Fruit fly (Drosophila melanogaster) whole organism, embryonic: ENCODE measurements around the gene CG42393.

Experiments
- Ada2b ChIP-seq: fragments of 200-800 bp; sonication (Bioruptor generic); IDR thresholded peaks from 2 replicates; pipeline ENCODE4 v1.3.6; 2022; ENCODE audit warnings: missing biosample characterization, missing genetic modification characterization
- Awh ChIP-seq: fragments of 200-800 bp; sonication (Bioruptor generic); IDR thresholded peaks from 2 replicates; pipeline ENCODE4, ENCODE4 v1.3.6; 2022; ENCODE audit warnings: missing biosample characterization, missing genetic modification characterization
- Bdp1 ChIP-seq: fragments of 200-800 bp; sonication (Bioruptor generic); optimal IDR thresholded peaks from 3 replicates; lab custom pipeline; 2016; ENCODE audit warnings: missing biosample characterization, missing genetic modification characterization
- CG10147 ChIP-seq: fragments of 200-800 bp; sonication (Bioruptor generic); optimal IDR thresholded peaks from 2 replicates; lab custom pipeline; 2019; ENCODE audit warnings: missing biosample characterization, mild to moderate bottlenecking, missing genetic modification characterization, moderate library complexity
- CG11456 ChIP-seq: fragments of 200-800 bp; sonication (Bioruptor generic); IDR thresholded peaks from 3 replicates; pipeline ENCODE4 v1.3.6; 2022; ENCODE audit warnings: missing biosample characterization, missing genetic modification characterization
- CG11695 ChIP-seq: fragments of 200-800 bp; sonication (Bioruptor generic); IDR thresholded peaks from 3 replicates; pipeline ENCODE4 v1.3.6; 2022; ENCODE audit warnings: missing biosample characterization, missing genetic modification characterization
- CG11723 ChIP-seq: fragments of 200-800 bp; sonication (Bioruptor generic); optimal IDR thresholded peaks from 2 replicates; lab custom pipeline; 2017; ENCODE audit warnings: missing biosample characterization, mild to moderate bottlenecking, missing genetic modification characterization
- CG12219 ChIP-seq: fragments of 200-800 bp; sonication (Bioruptor generic); optimal IDR thresholded peaks from 3 replicates; lab custom pipeline; 2018; ENCODE audit warnings: missing biosample characterization, mild to moderate bottlenecking, missing genetic modification characterization
- CG14965 ChIP-seq: fragments of 200-800 bp; sonication (Bioruptor generic); optimal IDR thresholded peaks from 2 replicates; lab custom pipeline; 2016; ENCODE audit warnings: missing biosample characterization, missing genetic modification characterization, borderline replicate concordance
- CG15514 ChIP-seq: fragments of 200-800 bp; sonication (Bioruptor generic); optimal IDR thresholded peaks from 3 replicates; lab custom pipeline; 2017; ENCODE audit warnings: missing biosample characterization, missing genetic modification characterization, mild to moderate bottlenecking, moderate library complexity, missing genetic modification reagents
- CG16813 ChIP-seq: fragments of 200-800 bp; sonication (Bioruptor generic); IDR thresholded peaks from 3 replicates; pipeline ENCODE4 v1.3.6; 2022; ENCODE audit warnings: missing biosample characterization, missing genetic modification characterization; ENCODE audit not compliant: partially characterized antibody
- CG17359 ChIP-seq: fragments of 200-800 bp; sonication (Bioruptor generic); optimal IDR thresholded peaks from 3 replicates; lab custom pipeline; 2018; ENCODE audit warnings: missing biosample characterization, mild to moderate bottlenecking, missing genetic modification characterization, moderate library complexity
- CG2202 ChIP-seq: fragments of 200-800 bp; sonication (Bioruptor generic); optimal IDR thresholded peaks from 2 replicates; lab custom pipeline; 2018; ENCODE audit warnings: missing biosample characterization, mild to moderate bottlenecking, missing genetic modification characterization
- CG31388 ChIP-seq: fragments of 200-800 bp; sonication (Bioruptor generic); optimal IDR thresholded peaks from 2 replicates; lab custom pipeline; 2016; ENCODE audit warnings: missing biosample characterization, missing genetic modification characterization
- CG34422 ChIP-seq: fragments of 200-800 bp; sonication (Bioruptor generic); IDR thresholded peaks from 3 replicates; pipeline ENCODE4 v1.3.6; 2022; ENCODE audit warnings: missing biosample characterization, missing genetic modification characterization
- CG5245 ChIP-seq: fragments of 200-800 bp; sonication (Bioruptor generic); optimal IDR thresholded peaks from 3 replicates; lab custom pipeline; 2016; ENCODE audit warnings: missing biosample characterization, missing genetic modification characterization
- CG7745 ChIP-seq: fragments of 200-800 bp; sonication (Bioruptor generic); optimal IDR thresholded peaks from 2 replicates; lab custom pipeline; 2018; ENCODE audit warnings: missing biosample characterization, mild to moderate bottlenecking, missing genetic modification characterization, moderate library complexity
- CG7786 ChIP-seq: fragments of 200-800 bp; sonication (Bioruptor generic); optimal IDR thresholded peaks from 2 replicates; lab custom pipeline; 2016; ENCODE audit warnings: missing biosample characterization, missing genetic modification characterization
- CG9932 ChIP-seq: fragments of 200-800 bp; sonication (Bioruptor generic); IDR thresholded peaks from 2 replicates; pipeline ENCODE4 v1.3.6; 2022; ENCODE audit warnings: missing biosample characterization, missing genetic modification characterization
- CrebB ChIP-seq: fragments of 200-800 bp; sonication (Bioruptor generic); optimal IDR thresholded peaks from 3 replicates; lab custom pipeline; 2018; ENCODE audit warnings: missing biosample characterization, mild to moderate bottlenecking, missing genetic modification characterization
- Doc2 ChIP-seq: fragments of 200-800 bp; sonication (Bioruptor generic); IDR thresholded peaks from 2 replicates; pipeline ENCODE4 v1.3.6; 2022; ENCODE audit warnings: missing biosample characterization, missing genetic modification characterization
- Dp ChIP-seq: fragments of 200-800 bp; sonication (Bioruptor generic); optimal IDR thresholded peaks from 2 replicates; lab custom pipeline; 2018; ENCODE audit warnings: missing biosample characterization, mild to moderate bottlenecking, missing genetic modification characterization, moderate library complexity
- ERR ChIP-seq: fragments of 200-800 bp; sonication (Bioruptor generic); optimal IDR thresholded peaks from 2 replicates; lab custom pipeline; 2016; ENCODE audit warnings: missing biosample characterization, missing genetic modification characterization
- HLH3B ChIP-seq: fragments of 200-800 bp; sonication (Bioruptor generic); IDR thresholded peaks from 2 replicates; pipeline ENCODE4 v1.3.6; 2022; ENCODE audit warnings: missing biosample characterization, missing genetic modification characterization
- Hr3 ChIP-seq: fragments of 200-800 bp; sonication (Bioruptor generic); optimal IDR thresholded peaks from 3 replicates; lab custom pipeline; 2016; ENCODE audit warnings: missing biosample characterization, missing genetic modification characterization
- Jarid2 ChIP-seq: fragments of 200-800 bp; sonication (Bioruptor generic); optimal IDR thresholded peaks from 3 replicates; lab custom pipeline; 2017; ENCODE audit warnings: mild to moderate bottlenecking, missing biosample characterization, missing genetic modification reagents, missing genetic modification characterization
- Kr ChIP-seq: fragments of 200-800 bp; sonication (Bioruptor generic); optimal IDR thresholded peaks from 2 replicates; lab custom pipeline; 2017; ENCODE audit warnings: missing biosample characterization, mild to moderate bottlenecking, missing genetic modification characterization
- NC2α ChIP-seq: fragments of 200-800 bp; sonication (Bioruptor generic); optimal IDR thresholded peaks from 2 replicates; lab custom pipeline; 2016; ENCODE audit warnings: missing biosample characterization, missing genetic modification characterization
- Poxn ChIP-seq: fragments of 200-800 bp; sonication (Bioruptor generic); IDR thresholded peaks from 2 replicates; pipeline ENCODE4 v1.3.6; 2022; ENCODE audit warnings: missing biosample characterization, missing genetic modification characterization
- Spps ChIP-seq: fragments of 200-800 bp; sonication (Bioruptor generic); optimal IDR thresholded peaks from 2 replicates; lab custom pipeline; 2018; ENCODE audit warnings: missing biosample characterization, mild to moderate bottlenecking, missing genetic modification characterization
- Tbp ChIP-seq: fragments of >200 bp; optimal IDR thresholded peaks from 2 replicates; lab custom pipeline; 2018; ENCODE audit warnings: missing biosample characterization, missing genetic modification characterization
- ab ChIP-seq: fragments of 200-800 bp; sonication (Bioruptor generic); optimal IDR thresholded peaks from 2 replicates; lab custom pipeline; 2016; ENCODE audit warnings: missing biosample characterization, missing genetic modification characterization
- ara ChIP-seq: fragments of 200-800 bp; sonication (Bioruptor generic); IDR thresholded peaks from 2 replicates; pipeline ENCODE4 v1.3.6; 2022; ENCODE audit warnings: missing biosample characterization, missing genetic modification characterization
- cg ChIP-seq: fragments of 200-800 bp; sonication (Bioruptor generic); optimal IDR thresholded peaks from 3 replicates; lab custom pipeline; 2019; ENCODE audit warnings: missing biosample characterization, mild to moderate bottlenecking, missing genetic modification characterization, moderate library complexity
- dmrt11E ChIP-seq: fragments of 200-800 bp; sonication (Bioruptor generic); optimal IDR thresholded peaks from 3 replicates; lab custom pipeline; 2018; ENCODE audit warnings: missing biosample characterization, mild to moderate bottlenecking, missing genetic modification characterization, moderate library complexity
- en ChIP-seq: fragments of 200-800 bp; sonication (Bioruptor generic); optimal IDR thresholded peaks from 2 replicates; lab custom pipeline; 2016; ENCODE audit warnings: missing biosample characterization, missing genetic modification characterization
- fd96Cb ChIP-seq: fragments of 200-800 bp; sonication (Bioruptor generic); optimal IDR thresholded peaks from 2 replicates; lab custom pipeline; 2018; ENCODE audit warnings: missing biosample characterization, mild to moderate bottlenecking, missing genetic modification characterization, moderate library complexity
- hb ChIP-seq: fragments of 200-800 bp; sonication (Bioruptor generic); IDR thresholded peaks from 3 replicates; pipeline ENCODE4 v1.3.6; 2022; ENCODE audit warnings: missing biosample characterization, missing genetic modification characterization; ENCODE audit not compliant: partially characterized antibody
- lilli ChIP-seq: fragments of 200-800 bp; sonication (Bioruptor generic); optimal IDR thresholded peaks from 3 replicates; lab custom pipeline; 2016; ENCODE audit warnings: missing biosample characterization, missing genetic modification characterization
- mam ChIP-seq: fragments of 200-800 bp; sonication (Bioruptor generic); optimal IDR thresholded peaks from 3 replicates; lab custom pipeline; 2016; ENCODE audit warnings: missing biosample characterization, missing genetic modification characterization
- pros ChIP-seq: fragments of 200-800 bp; sonication (Bioruptor generic); optimal IDR thresholded peaks from 3 replicates; lab custom pipeline; 2019; ENCODE audit warnings: missing biosample characterization, mild to moderate bottlenecking, missing genetic modification characterization, moderate library complexity
- sc ChIP-seq, 3 experiments: fragments of >200 bp in 2 of 3; fragments of 200-800 bp in 1 of 3; sonication (Bioruptor generic) in 1 of 3; optimal IDR thresholded peaks; 2 replicates in 2 of 3; 3 replicates in 1 of 3; lab custom pipeline; 2017; ENCODE audit warnings: mild to moderate bottlenecking in 1 of 3, missing biosample characterization in 1 of 3, missing genetic modification characterization in 1 of 3, missing genetic modification reagents in 1 of 3
- sqz ChIP-seq: fragments of 200-800 bp; sonication (Bioruptor generic); optimal IDR thresholded peaks from 3 replicates; lab custom pipeline; 2018; ENCODE audit warnings: missing biosample characterization, mild to moderate bottlenecking, missing genetic modification characterization
- stc ChIP-seq: fragments of 200-800 bp; sonication (Bioruptor generic); IDR thresholded peaks from 2 replicates; pipeline ENCODE4 v1.3.6; 2022; ENCODE audit warnings: missing biosample characterization, missing genetic modification characterization
- ttk ChIP-seq: fragments of 200-800 bp; sonication (Bioruptor generic); IDR thresholded peaks from 2 replicates; pipeline ENCODE4 v2.1.2; 2022; ENCODE audit warnings: missing biosample characterization, missing genetic modification characterization
- tx ChIP-seq: fragments of 200-800 bp; sonication (Bioruptor generic); optimal IDR thresholded peaks from 2 replicates; lab custom pipeline; 2016; ENCODE audit warnings: missing biosample characterization, missing genetic modification characterization
- zen2 ChIP-seq: fragments of 200-800 bp; sonication (Bioruptor generic); IDR thresholded peaks from 3 replicates; pipeline ENCODE4 v1.3.6; 2022; ENCODE audit warnings: missing biosample characterization, missing genetic modification characterization; ENCODE audit not compliant: partially characterized antibody
- zfh2 ChIP-seq: fragments of 200-800 bp; sonication (Bioruptor generic); optimal IDR thresholded peaks from 2 replicates; lab custom pipeline; 2016; ENCODE audit warnings: missing biosample characterization, missing genetic modification characterization

The CG42393 gene

DNA sequence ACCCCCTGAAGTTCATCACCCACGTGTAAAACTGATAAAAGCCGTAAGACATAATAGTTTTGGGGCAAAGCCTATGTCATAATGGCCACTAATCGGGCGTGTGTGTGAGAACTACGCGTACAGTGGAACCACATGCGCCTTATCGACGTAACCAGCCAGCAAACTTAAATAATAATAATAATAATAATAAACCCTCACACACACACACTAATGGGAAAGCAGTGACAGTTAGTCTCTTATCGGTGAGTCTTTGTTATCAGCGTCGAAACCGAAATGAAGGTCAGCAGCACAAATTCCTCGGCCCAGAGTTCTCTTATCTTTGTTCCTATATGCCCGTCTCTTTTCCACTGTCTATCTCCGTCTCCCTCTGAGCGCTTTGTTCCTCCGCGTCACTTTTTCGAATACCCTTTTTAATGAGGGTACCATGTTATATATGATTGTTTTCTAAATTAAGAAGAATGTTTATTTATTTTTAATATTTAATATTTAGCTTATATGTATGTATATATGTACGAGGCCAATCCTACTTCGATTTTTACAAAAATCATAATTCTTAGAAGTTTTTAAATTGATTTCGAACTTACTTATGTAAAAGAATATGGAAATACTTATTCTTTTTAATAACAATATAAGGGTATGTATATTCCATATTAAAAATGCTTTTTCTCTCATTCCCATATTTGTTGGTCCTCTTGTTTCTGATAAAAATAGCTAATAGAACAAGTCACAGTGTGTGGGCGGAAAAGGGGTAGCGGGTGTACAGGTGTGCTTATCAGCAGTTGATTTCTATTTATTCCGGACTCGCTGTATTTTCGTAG is 39.3 kb upstream of the CG42393 start (continued):
- no peak for TF ChIP-seq Jarid2
- TF ChIP-seq pros (GFP tag; lab: Kevin White, UChicago), result no peak
- no peak for TF ChIP-seq zfh2 (GFP tag; lab: Kevin White, UChicago)
- no peak for TF ChIP-seq NC2α (GFP tag; lab: Kevin White, UChicago)
- TF ChIP-seq tx (GFP tag; lab: Kevin White, UChicago), result no peak
- no peak for TF ChIP-seq sc (optimal IDR thresholded peaks at IDR 0.05; lab: Kevin White, UChicago)
- TF ChIP-seq sc (GFP tag; optimal IDR thresholded peaks at IDR 0.05; lab: Kevin White, UChicago), result no peak
- peak; percentile 8 for TF ChIP-seq CG15514 (GFP tag; lab: Kevin White, UChicago)
- peak; percentile 6 for TF ChIP-seq CG2202 (tag; lab: Kevin White, UChicago)
- no peak for TF ChIP-seq CG34422 (GFP tag; lab: Robert Waterston, UW)
- peak; percentile 27 for TF ChIP-seq Spps (tag; lab: Kevin White, UChicago)
- TF ChIP-seq CG12219, result no peak
- TF ChIP-seq Awh, result no peak
- no peak for TF ChIP-seq zen2
- TF ChIP-seq CG5245, result no peak
- TF ChIP-seq Hr3 (GFP tag; lab: Kevin White, UChicago), result peak; percentile 55
- peak; percentile 32 for TF ChIP-seq sqz
- no peak for TF ChIP-seq Bdp1 (GFP tag; lab: Kevin White, UChicago)
- peak; percentile 41 for TF ChIP-seq CG17359
- no peak for TF ChIP-seq Ada2b (GFP tag; lab: Robert Waterston, UW)
- no peak for TF ChIP-seq Doc2 (GFP tag; lab: Robert Waterston, UW)
- TF ChIP-seq ab (GFP tag; lab: Kevin White, UChicago), result no peak
- no peak for TF ChIP-seq ERR (GFP tag; lab: Kevin White, UChicago)
- TF ChIP-seq ttk (GFP tag; lab: Robert Waterston, UW), result no peak
- no peak for TF ChIP-seq CG16813 (GFP tag; lab: Robert Waterston, UW)
- no peak for TF ChIP-seq CG7745 (tag; lab: Kevin White, UChicago)
- no peak for TF ChIP-seq mam
- TF ChIP-seq CG10147 (GFP tag; lab: Kevin White, UChicago), result peak; percentile 50
- no peak for TF ChIP-seq Tbp (GFP tag; lab: Kevin White, UChicago)
- peak; percentile 29 for TF ChIP-seq CrebB (tag; lab: Kevin White, UChicago)
- TF ChIP-seq CG9932, result peak; percentile 35; the same call in 1 of the 2 replicates
- TF ChIP-seq lilli (GFP tag; lab: Kevin White, UChicago), result peak; percentile 11
- TF ChIP-seq Kr (GFP tag; lab: Kevin White, UChicago), result no peak
- peak; percentile 17 for TF ChIP-seq CG11723 (GFP tag; lab: Kevin White, UChicago)
- TF ChIP-seq CG7786 (GFP tag; lab: Kevin White, UChicago), result no peak
- no peak for TF ChIP-seq Dp (GFP tag; lab: Kevin White, UChicago)
- 0 out of 3 replicates have a peak, but pooled peaks have one; percentile 5 for TF ChIP-seq CG11456 (GFP tag; lab: Robert Waterston, UW)
- TF ChIP-seq en, result no peak
- TF ChIP-seq stc, result no peak
- peak; percentile 49 for TF ChIP-seq fd96Cb (tag; lab: Kevin White, UChicago)
- no peak for TF ChIP-seq CG14965 (GFP tag; lab: Kevin White, UChicago)
- peak; percentile 48; the same call in 1 of the 2 replicates for TF ChIP-seq HLH3B (GFP tag; lab: Robert Waterston, UW)
- TF ChIP-seq cg (GFP tag; lab: Kevin White, UChicago), result peak; percentile 55
- TF ChIP-seq CG11695 (GFP tag; lab: Robert Waterston, UW), result peak; percentile 54; the same call in 2 of the 3 replicates
- no peak for TF ChIP-seq Poxn (GFP tag; lab: Robert Waterston, UW)
- TF ChIP-seq dmrt11E (tag; lab: Kevin White, UChicago), result peak; percentile 77
- peak; percentile 46; the same call in 1 of the 2 replicates for TF ChIP-seq ara (GFP tag; lab: Robert Waterston, UW)
- peak; percentile 1 for TF ChIP-seq CG31388 (GFP tag; lab: Kevin White, UChicago)
- 0 out of 3 replicates have a peak, but pooled peaks have one; percentile 7 for TF ChIP-seq hb (GFP tag; lab: Robert Waterston, UW)
